Worm (Caenorhabditis elegans) whole organism, L2 larva: ENCODE data around the gene Y54G2A.41.

Experiments
- C34F6.9 ChIP-seq: fragments of 150-350 bp; optimal IDR thresholded peaks from 2 replicates; lab custom pipeline; 2014; ENCODE audit warnings: missing biosample characterization, missing genetic modification characterization
- F13H6.1 ChIP-seq: sonication (generic microtip); optimal IDR thresholded peaks from 2 replicates; lab custom pipeline; 2016; ENCODE audit warnings: missing genetic modification characterization, missing compliant biosample characterization
- Y55F3AM.14 ChIP-seq: fragments of 200-800 bp; sonication (Bioruptor generic); optimal IDR thresholded peaks from 2 replicates; lab custom pipeline; 2018; ENCODE audit warnings: mild to moderate bottlenecking, missing genetic modification characterization, missing compliant biosample characterization
- ZK546.5 ChIP-seq: sonication (generic microtip); optimal IDR thresholded peaks from 2 replicates; lab custom pipeline; 2017; ENCODE audit warnings: missing biosample characterization, missing genetic modification characterization
- aly-2 ChIP-seq: fragments of 150-350 bp; optimal IDR thresholded peaks from 2 replicates; lab custom pipeline; 2014; ENCODE audit warnings: missing biosample characterization, missing genetic modification characterization
- blmp-1 ChIP-seq: sonication (generic microtip); optimal IDR thresholded peaks from 2 replicates; lab custom pipeline; 2017; ENCODE audit warnings: missing genetic modification characterization, mild to moderate bottlenecking, missing compliant biosample characterization, antibody characterized with exemption, moderate library complexity; ENCODE audit not compliant: insufficient read depth
- ceh-82 ChIP-seq: fragments of 150-350 bp; optimal IDR thresholded peaks from 2 replicates; lab custom pipeline; 2014; ENCODE audit warnings: missing biosample characterization, missing genetic modification characterization
- crh-2 ChIP-seq: sonication (generic microtip); optimal IDR thresholded peaks from 2 replicates; lab custom pipeline; 2017; ENCODE audit warnings: missing biosample characterization, missing genetic modification characterization
- egl-27 ChIP-seq: sonication (generic microtip); optimal IDR thresholded peaks from 3 replicates; lab custom pipeline; 2017; ENCODE audit warnings: missing biosample characterization, missing genetic modification reagents, missing genetic modification characterization
- elt-1 ChIP-seq: fragments of 150-350 bp; optimal IDR thresholded peaks from 2 replicates; lab custom pipeline; 2014; ENCODE audit warnings: missing biosample characterization, missing genetic modification characterization
- elt-3 ChIP-seq: sonication (generic microtip); optimal IDR thresholded peaks from 2 replicates; lab custom pipeline; 2017; ENCODE audit warnings: missing biosample characterization, missing genetic modification characterization
- fos-1 ChIP-seq: fragments of 150-350 bp; optimal IDR thresholded peaks from 2 replicates; lab custom pipeline; 2014; ENCODE audit warnings: missing biosample characterization, missing genetic modification characterization
- lin-11 ChIP-seq: fragments of 150-350 bp; sonication (generic microtip); optimal IDR thresholded peaks from 2 replicates; lab custom pipeline; 2014; ENCODE audit warnings: missing biosample characterization, missing genetic modification characterization, inconsistent platforms, mixed read lengths
- lin-13 ChIP-seq: fragments of 150-350 bp; optimal IDR thresholded peaks from 2 replicates; lab custom pipeline; 2014; ENCODE audit warnings: missing biosample characterization, missing genetic modification reagents, missing genetic modification characterization
- lin-39 ChIP-seq: fragments of 150-350 bp; optimal IDR thresholded peaks from 2 replicates; lab custom pipeline; 2014; ENCODE audit warnings: missing biosample characterization, missing genetic modification reagents, missing genetic modification characterization
- lsy-2 ChIP-seq, 2 experiments: fragments of 150-350 bp in 1 of 2; sonication (generic microtip) in 1 of 2; optimal IDR thresholded peaks; 2 replicates each; lab custom pipeline; 2014 to 2017; ENCODE audit warnings: missing biosample characterization in 2 of 2, missing genetic modification characterization in 2 of 2
- mab-5 ChIP-seq: fragments of 150-350 bp; optimal IDR thresholded peaks from 2 replicates; lab custom pipeline; 2014; ENCODE audit warnings: missing biosample characterization, missing genetic modification characterization
- mbf-1 ChIP-seq: sonication (generic microtip); optimal IDR thresholded peaks from 2 replicates; lab custom pipeline; 2017; ENCODE audit warnings: missing biosample characterization, missing genetic modification characterization
- mdl-1 ChIP-seq, 2 experiments: fragments of 150-350 bp in 1 of 2; sonication (generic microtip) in 1 of 2; optimal IDR thresholded peaks; 2 replicates each; lab custom pipeline; 2017; ENCODE audit warnings: missing biosample characterization in 2 of 2, missing genetic modification characterization in 2 of 2
- nhr-10 ChIP-seq: sonication (generic microtip); optimal IDR thresholded peaks from 2 replicates; lab custom pipeline; 2017; ENCODE audit warnings: missing biosample characterization, missing genetic modification characterization
- nhr-12 ChIP-seq: fragments of 150-350 bp; optimal IDR thresholded peaks from 2 replicates; lab custom pipeline; 2014; ENCODE audit warnings: missing biosample characterization, missing genetic modification characterization
- nhr-129 ChIP-seq: fragments of 150-350 bp; optimal IDR thresholded peaks from 2 replicates; lab custom pipeline; 2014; ENCODE audit warnings: missing biosample characterization, missing genetic modification characterization
- nhr-21 ChIP-seq: fragments of 150-350 bp; optimal IDR thresholded peaks from 2 replicates; lab custom pipeline; 2014; ENCODE audit warnings: missing biosample characterization, missing genetic modification characterization
- nhr-77 ChIP-seq: fragments of 150-350 bp; optimal IDR thresholded peaks from 2 replicates; lab custom pipeline; 2014; ENCODE audit warnings: missing biosample characterization, missing genetic modification characterization
- sem-4 ChIP-seq: fragments of 150-350 bp; optimal IDR thresholded peaks from 2 replicates; lab custom pipeline; 2014; ENCODE audit warnings: missing biosample characterization, missing genetic modification reagents, missing genetic modification characterization
- skn-1 ChIP-seq: sonication (generic microtip); optimal IDR thresholded peaks from 2 replicates; lab custom pipeline; 2017; ENCODE audit warnings: missing biosample characterization, missing genetic modification characterization
- sma-3 ChIP-seq: sonication (generic microtip); optimal IDR thresholded peaks from 2 replicates; lab custom pipeline; 2016; ENCODE audit warnings: missing genetic modification reagents, missing genetic modification characterization, missing compliant biosample characterization
- snpc-4 ChIP-seq: fragments of 150-350 bp; optimal IDR thresholded peaks from 2 replicates; lab custom pipeline; 2014; ENCODE audit warnings: missing biosample characterization, missing genetic modification characterization
- unc-39 ChIP-seq: fragments of 150-350 bp; optimal IDR thresholded peaks from 2 replicates; lab custom pipeline; 2014; ENCODE audit warnings: missing biosample characterization, missing genetic modification characterization
- unc-55 ChIP-seq: fragments of 150-350 bp; sonication (generic microtip); optimal IDR thresholded peaks from 3 replicates; lab custom pipeline; 2014; ENCODE audit warnings: missing biosample characterization, missing genetic modification reagents, missing genetic modification characterization
- unc-62 ChIP-seq: fragments of 150-350 bp; optimal IDR thresholded peaks from 2 replicates; lab custom pipeline; 2014; ENCODE audit warnings: missing biosample characterization, missing genetic modification reagents, missing genetic modification characterization
- ztf-1 ChIP-seq: fragments of 200-800 bp; sonication (Bioruptor generic); conservative IDR thresholded peaks from 2 replicates; pipeline ENCODE4 v1.3.6; 2022; ENCODE audit warnings: missing genetic modification characterization, missing compliant biosample characterization
- ztf-11 ChIP-seq: sonication (generic microtip); optimal IDR thresholded peaks from 2 replicates; lab custom pipeline; 2017; ENCODE audit warnings: missing biosample characterization, missing genetic modification characterization
- ztf-4 ChIP-seq: fragments of 150-350 bp; optimal IDR thresholded peaks from 2 replicates; lab custom pipeline; 2014; ENCODE audit warnings: missing biosample characterization, missing genetic modification characterization

Gene Y54G2A.41

DNA sequence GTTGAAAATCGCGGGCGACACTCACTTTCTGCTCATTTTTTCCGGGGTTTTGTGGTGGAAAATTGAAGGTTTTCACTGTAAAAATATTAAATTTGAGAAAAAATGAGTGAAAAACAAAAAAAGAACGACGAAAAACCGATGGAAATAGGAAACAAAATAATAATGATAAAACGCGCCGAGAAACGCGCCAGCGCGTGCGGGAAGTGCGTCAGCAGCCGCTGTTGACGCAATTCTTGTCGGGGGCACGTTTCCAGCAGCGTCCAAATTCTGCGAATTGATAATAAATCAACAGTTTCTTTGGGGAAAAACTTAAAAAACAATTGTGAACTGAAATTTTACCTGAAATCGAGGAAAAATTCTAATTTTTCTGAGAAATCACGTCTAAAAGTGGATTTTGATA, 25.9 kb upstream of the Y54G2A.41 start, which contains the start of gene ubxn-2 (continued):
- TF ChIP-seq nhr-10 (tag; lab: Kevin White, UChicago), result peak; percentile 5
- TF ChIP-seq elt-3 (tag; lab: Kevin White, UChicago), result no peak
- TF ChIP-seq mbf-1, result no peak
- peak; percentile 44 for TF ChIP-seq sem-4 (tag; lab: Kevin White, UChicago)
- peak; percentile 46 for TF ChIP-seq nhr-129 (tag; lab: Kevin White, UChicago)
- TF ChIP-seq F13H6.1, result peak; percentile 78
- peak; percentile 33 for TF ChIP-seq mab-5 (tag; lab: Kevin White, UChicago)
- peak; percentile 82 to 90 for TF ChIP-seq lsy-2 (tag; optimal IDR thresholded peaks at IDR 0.05; lab: Kevin White, UChicago)
- TF ChIP-seq unc-39 (tag; lab: Kevin White, UChicago), result no peak
- TF ChIP-seq lin-11 (tag; lab: Kevin White, UChicago), result peak; percentile 61
- peak; percentile 75 for TF ChIP-seq sma-3 (GFP tag; lab: Kevin White, UChicago)
- TF ChIP-seq skn-1 (tag; lab: Kevin White, UChicago), result no peak
- no peak for TF ChIP-seq Y55F3AM.14 (GFP tag; lab: Kevin White, UChicago)
- TF ChIP-seq, all 48 proteins: peak for 21

- peak; percentile 76 for TF ChIP-seq fos-1 (tag; lab: Kevin White, UChicago)
- no peak for TF ChIP-seq blmp-1 (tag; lab: Kevin White, UChicago)
- TF ChIP-seq nhr-12 (tag; lab: Kevin White, UChicago), result no peak
- TF ChIP-seq snpc-4, result no peak
- no peak for TF ChIP-seq egl-27 (tag; lab: Kevin White, UChicago)
- no peak for TF ChIP-seq mdl-1 (tag; optimal IDR thresholded peaks at IDR 0.05; lab: Kevin White, UChicago)
- TF ChIP-seq sem-4 (tag; lab: Kevin White, UChicago), result no peak
- TF ChIP-seq ztf-4, result no peak
- no peak for TF ChIP-seq mab-5 (tag; lab: Kevin White, UChicago)
Measured at ce11 chrIV:2729957-2730356, 21.7 kb upstream of the Y54G2A.41 start, which contains the start of gene Y94H6A.2. Gene Y94H6A.2, plus strand, starts transcription at chrIV:2730292.

ce11 chrIV:2734675-2735074, 17.0 kb upstream of the Y54G2A.41 start:
- TF ChIP-seq unc-55 (GFP tag; lab: Kevin White, UChicago) (no peak), nhr-21 (tag; lab: Kevin White, UChicago) (peak; percentile 53), lsy-2 (tag; optimal IDR thresholded peaks at IDR 0.05; lab: Kevin White, UChicago) (peak in 1 of 2 experiments; percentile 13)

DNA sequence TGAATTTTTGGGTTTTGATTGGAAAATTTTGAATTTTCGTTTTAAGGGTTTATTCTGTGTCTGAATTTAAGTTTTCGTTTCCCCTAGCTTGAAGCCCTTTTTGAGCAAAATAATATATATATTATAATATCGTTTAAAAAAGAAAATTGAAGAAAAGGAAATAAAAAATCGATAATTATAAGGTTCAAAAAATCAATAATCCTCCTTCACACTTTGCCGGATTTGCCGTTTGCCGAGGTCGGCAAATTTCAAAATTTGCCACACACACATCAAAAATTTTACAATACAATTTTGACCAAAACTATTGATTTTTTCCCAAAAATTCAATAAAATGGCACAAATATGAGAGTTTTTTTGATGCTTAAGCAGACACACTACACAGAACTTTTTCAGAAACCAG, 15.1 kb upstream of the Y54G2A.41 start:
- TF ChIP-seq unc-62 (GFP tag; lab: Kevin White, UChicago) (no peak), nhr-77 (tag; lab: Kevin White, UChicago) (no peak), C34F6.9 (tag; lab: Kevin White, UChicago) (no peak), F13H6.1 (no peak), nhr-129 (tag; lab: Kevin White, UChicago) (no peak), ztf-1 (GFP tag; lab: Robert Waterston, UW) (no peak), lin-39 (tag; lab: Kevin White, UChicago) (no peak), nhr-21 (tag; lab: Kevin White, UChicago) (no peak), lin-13 (GFP tag; lab: Kevin White, UChicago) (no peak), aly-2 (no peak), ztf-11 (tag; lab: Kevin White, UChicago) (no peak), ztf-4 (no peak), Y55F3AM.14 (GFP tag; lab: Kevin White, UChicago) (no peak), elt-1 (tag; lab: Kevin White, UChicago) (no peak), crh-2 (tag; lab: Kevin White, UChicago) (no peak)

ce11 chrIV:2738466-2738865, 13.2 kb upstream of the Y54G2A.41 start:
- TF ChIP-seq ZK546.5 (no peak), ceh-82 (tag; lab: Kevin White, UChicago) (no peak)
